Worm (Caenorhabditis elegans) whole organism, L4 larva: ENCODE measurements around the gene F40C5.2.

Experiments
- jun-1 ChIP-seq: fragments of 150-350 bp; optimal IDR thresholded peaks from 2 replicates; lab custom pipeline; 2014; ENCODE audit warnings: missing biosample characterization, missing genetic modification reagents, missing genetic modification characterization
- lir-3 ChIP-seq: sonication (generic microtip); optimal IDR thresholded peaks from 2 replicates; lab custom pipeline; 2016; ENCODE audit warnings: mild to moderate bottlenecking, missing genetic modification characterization, missing compliant biosample characterization
- mdl-1 ChIP-seq, 2 experiments: fragments of 150-350 bp in 1 of 2; sonication (generic microtip) in 1 of 2; optimal IDR thresholded peaks; 2 replicates each; lab custom pipeline; 2014 to 2017; ENCODE audit warnings: missing biosample characterization in 2 of 2, missing genetic modification characterization in 2 of 2
- mep-1 ChIP-seq: fragments of 150-350 bp; sonication (generic microtip); optimal IDR thresholded peaks from 3 replicates; lab custom pipeline; 2014; ENCODE audit warnings: missing biosample characterization, missing genetic modification characterization
- nhr-11 ChIP-seq: fragments of 150-350 bp; optimal IDR thresholded peaks from 2 replicates; lab custom pipeline; 2014; ENCODE audit warnings: missing biosample characterization, missing genetic modification characterization
- nhr-48 ChIP-seq: sonication (generic microtip); optimal IDR thresholded peaks from 2 replicates; lab custom pipeline; 2016; ENCODE audit warnings: mild to moderate bottlenecking, missing genetic modification characterization, missing compliant biosample characterization
- saeg-2 ChIP-seq: fragments of 200-800 bp; sonication (Bioruptor generic); IDR thresholded peaks from 2 replicates; pipeline ENCODE4 v1.3.6; 2022; ENCODE audit warnings: missing genetic modification reagents, missing genetic modification characterization, missing compliant biosample characterization
- snpc-4 ChIP-seq: fragments of 150-350 bp; optimal IDR thresholded peaks from 2 replicates; lab custom pipeline; 2014; ENCODE audit warnings: missing biosample characterization, missing genetic modification characterization
- unc-130 ChIP-seq: sonication (generic microtip); optimal IDR thresholded peaks from 2 replicates; lab custom pipeline; 2016; ENCODE audit warnings: missing genetic modification reagents, missing genetic modification characterization, missing compliant biosample characterization
- unc-39 ChIP-seq: sonication (generic microtip); optimal IDR thresholded peaks from 2 replicates; lab custom pipeline; 2017; ENCODE audit warnings: missing biosample characterization, missing genetic modification characterization
- zag-1 ChIP-seq: fragments of 150-350 bp; optimal IDR thresholded peaks from 2 replicates; lab custom pipeline; 2014; ENCODE audit warnings: missing biosample characterization, missing genetic modification characterization
- zip-11 ChIP-seq: fragments of 200-800 bp; sonication (Bioruptor generic); IDR thresholded peaks from 2 replicates; pipeline ENCODE4 v1.3.6; 2022; ENCODE audit warnings: missing genetic modification characterization, missing compliant biosample characterization

DNA sequence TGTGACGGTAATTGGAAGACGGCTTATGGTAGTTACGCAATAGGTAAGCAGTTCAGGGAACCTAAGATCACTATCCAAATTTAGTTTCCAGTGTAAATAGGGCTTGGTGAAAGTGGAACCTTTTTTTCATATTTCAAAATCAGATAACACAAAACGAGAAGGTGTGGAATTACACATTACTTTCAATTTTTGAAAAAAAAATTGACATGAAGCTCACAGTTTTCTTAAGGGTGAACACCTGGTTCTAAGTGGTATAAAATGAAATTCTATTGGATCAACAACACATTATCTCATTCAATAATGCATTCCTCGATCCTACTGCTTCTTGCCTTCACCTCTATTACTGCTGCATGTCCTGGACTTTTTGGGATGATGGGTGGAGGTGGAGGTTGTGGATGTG, 14.8 kb upstream of the F40C5.2 start, which contains the start of gene grl-30:
- TF ChIP-seq saeg-2 (GFP tag; lab: Robert Waterston, UW): no peak
- no peak for TF ChIP-seq snpc-4 (tag; lab: Kevin White, UChicago)
- no peak for TF ChIP-seq lir-3 (tag; lab: Kevin White, UChicago)
- no peak for TF ChIP-seq zip-11 (GFP tag; lab: Robert Waterston, UW)
- no peak for TF ChIP-seq unc-130 (GFP tag; lab: Kevin White, UChicago)
- no peak for TF ChIP-seq nhr-11 (tag; lab: Kevin White, UChicago)
- no peak for TF ChIP-seq nhr-48 (tag; lab: Kevin White, UChicago)
- no peak for TF ChIP-seq unc-39
- TF ChIP-seq mdl-1 (tag; optimal IDR thresholded peaks at IDR 0.05; lab: Kevin White, UChicago): no peak
- no peak for TF ChIP-seq mep-1 (tag; lab: Kevin White, UChicago)
- no peak for TF ChIP-seq zag-1 (tag; lab: Kevin White, UChicago)
- no peak for TF ChIP-seq jun-1
